Worm (Caenorhabditis elegans): ENCODE data around the gene mstr-2.

DNA sequence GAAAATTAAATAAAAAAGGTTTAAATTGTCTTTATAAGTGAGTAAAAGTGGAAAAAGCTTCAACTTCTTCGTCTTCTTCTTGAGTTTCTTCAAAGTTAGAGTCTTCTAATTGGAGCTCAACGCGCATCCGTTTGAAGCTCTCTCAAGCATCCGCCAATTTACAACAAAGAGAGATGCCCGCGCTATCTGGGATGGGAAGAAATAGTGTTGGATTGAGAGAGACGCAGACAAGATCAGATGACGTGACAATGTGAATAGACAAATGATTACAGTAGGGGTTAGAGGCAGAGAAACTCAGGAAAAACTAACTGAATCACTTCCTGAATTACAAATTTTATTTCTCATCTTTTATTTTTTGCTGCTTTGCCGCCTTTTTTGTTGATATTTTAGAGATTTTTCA is 14.1 kb downstream of the mstr-2 start:
- TF ChIP-seq hif-1 (tag; optimal IDR thresholded peaks at IDR 0.05): no peak
- no peak for TF ChIP-seq dpl-1 (GFP tag; optimal IDR thresholded peaks at IDR 0.05)
- no peak for TF ChIP-seq skn-1 (tag; optimal IDR thresholded peaks at IDR 0.05)
- TF ChIP-seq jun-1 (tag; optimal IDR thresholded peaks at IDR 0.05): no peak
- no peak for TF ChIP-seq ceh-20 (GFP tag; IDR thresholded peaks at IDR 0.05)
- TF ChIP-seq unc-39 (tag; optimal IDR thresholded peaks at IDR 0.05): no peak
- TF ChIP-seq dmd-8 (GFP tag; IDR thresholded peaks at IDR 0.05): no peak
- TF ChIP-seq ZK546.5 (tag; optimal IDR thresholded peaks at IDR 0.05): no peak
- no peak for TF ChIP-seq ceh-32 (tag; optimal IDR thresholded peaks at IDR 0.05; ENCODE audit: poor library complexity)

Data from whole organism, L4 larva.